Worm (Caenorhabditis elegans) whole organism, late embryonic: ENCODE results near the gene C33E10.10.

ENCODE experiments used
- C08G9.2 ChIP-seq: sonication (generic microtip); optimal IDR thresholded peaks from 2 replicates; lab custom pipeline; 2016; ENCODE audit warnings: mild to moderate bottlenecking, missing genetic modification characterization, moderate library complexity, missing compliant biosample characterization
- C38D4.7 ChIP-seq: fragments of 200-800 bp; sonication (Bioruptor generic); optimal IDR thresholded peaks from 2 replicates; lab custom pipeline; 2018; ENCODE audit warnings: mild to moderate bottlenecking, missing genetic modification characterization, moderate library complexity, missing compliant biosample characterization
- F13H6.1 ChIP-seq: sonication (generic microtip); optimal IDR thresholded peaks from 2 replicates; lab custom pipeline; 2016; ENCODE audit warnings: missing genetic modification characterization, missing compliant biosample characterization
- K09A11.1 ChIP-seq: sonication (generic microtip); optimal IDR thresholded peaks from 2 replicates; lab custom pipeline; 2017; ENCODE audit warnings: antibody characterized with exemption, mild to moderate bottlenecking, missing genetic modification characterization, missing compliant biosample characterization; ENCODE audit not compliant: insufficient read depth
- T23F11.4 ChIP-seq: fragments of 200-800 bp; sonication (Bioruptor generic); optimal IDR thresholded peaks from 2 replicates; lab custom pipeline; 2018; ENCODE audit warnings: mild to moderate bottlenecking, missing genetic modification characterization, missing compliant biosample characterization
- ahr-1 ChIP-seq: sonication (generic microtip); optimal IDR thresholded peaks from 2 replicates; lab custom pipeline; 2016; ENCODE audit warnings: missing genetic modification characterization, missing compliant biosample characterization
- ceh-14 ChIP-seq: sonication (generic microtip); optimal IDR thresholded peaks from 2 replicates; lab custom pipeline; 2016; ENCODE audit warnings: missing genotype, missing genetic modification characterization, missing compliant biosample characterization
- ceh-19 ChIP-seq: fragments of 200-800 bp; sonication (Bioruptor generic); optimal IDR thresholded peaks from 2 replicates; lab custom pipeline; 2018; ENCODE audit warnings: mild to moderate bottlenecking, missing genetic modification characterization, missing compliant biosample characterization
- ceh-22 ChIP-seq: sonication (generic microtip); optimal IDR thresholded peaks from 2 replicates; lab custom pipeline; 2017; ENCODE audit warnings: missing biosample characterization, missing genetic modification characterization
- ceh-24 ChIP-seq: sonication (generic microtip); optimal IDR thresholded peaks from 2 replicates; lab custom pipeline; 2016; ENCODE audit warnings: mild to moderate bottlenecking, missing genetic modification characterization, missing compliant biosample characterization
- ceh-30 ChIP-seq: fragments of 150-350 bp; optimal IDR thresholded peaks from 2 replicates; lab custom pipeline; 2014; ENCODE audit warnings: missing biosample characterization, missing genetic modification characterization
- ceh-31 ChIP-seq: sonication (generic microtip); optimal IDR thresholded peaks from 2 replicates; lab custom pipeline; 2016; ENCODE audit warnings: missing genetic modification characterization, missing compliant biosample characterization
- ceh-34 ChIP-seq: sonication (generic microtip); optimal IDR thresholded peaks from 2 replicates; lab custom pipeline; 2016; ENCODE audit warnings: mild to moderate bottlenecking, missing genetic modification characterization, missing compliant biosample characterization
- ceh-48 ChIP-seq: sonication (generic microtip); optimal IDR thresholded peaks from 2 replicates; lab custom pipeline; 2016; ENCODE audit warnings: missing genetic modification characterization, inconsistent platforms, missing compliant biosample characterization
- ceh-6 ChIP-seq: fragments of 200-800 bp; sonication (Bioruptor generic); optimal IDR thresholded peaks from 2 replicates; lab custom pipeline; 2018; ENCODE audit warnings: mild to moderate bottlenecking, missing genetic modification characterization, missing compliant biosample characterization
- che-1 ChIP-seq: sonication (generic microtip); optimal IDR thresholded peaks from 2 replicates; lab custom pipeline; 2016; ENCODE audit warnings: mild to moderate bottlenecking, missing genetic modification characterization, missing compliant biosample characterization
- dmd-4 ChIP-seq: sonication (generic microtip); optimal IDR thresholded peaks from 2 replicates; lab custom pipeline; 2016; ENCODE audit warnings: borderline replicate concordance, missing genetic modification characterization, missing compliant biosample characterization
- dve-1 ChIP-seq: sonication (generic microtip); optimal IDR thresholded peaks from 2 replicates; lab custom pipeline; 2017; ENCODE audit warnings: antibody characterized with exemption, mild to moderate bottlenecking, missing genetic modification characterization, missing compliant biosample characterization
- elt-2 ChIP-seq: sonication (generic microtip); optimal IDR thresholded peaks from 2 replicates; lab custom pipeline; 2016; ENCODE audit warnings: missing genetic modification reagents, missing genetic modification characterization, missing compliant biosample characterization
- ets-4 ChIP-seq: sonication (generic microtip); optimal IDR thresholded peaks from 2 replicates; lab custom pipeline; 2016; ENCODE audit warnings: missing genetic modification characterization, missing compliant biosample characterization
- eyg-1 ChIP-seq: sonication (generic microtip); optimal IDR thresholded peaks from 2 replicates; lab custom pipeline; 2016; ENCODE audit warnings: missing genotype, missing genetic modification characterization, missing compliant biosample characterization
- fkh-6 ChIP-seq: sonication (generic microtip); optimal IDR thresholded peaks from 2 replicates; lab custom pipeline; 2016; ENCODE audit warnings: missing genetic modification characterization, missing compliant biosample characterization
- hlh-30 ChIP-seq: sonication (generic microtip); optimal IDR thresholded peaks from 2 replicates; lab custom pipeline; 2017; ENCODE audit warnings: antibody characterized with exemption, missing genetic modification characterization, missing compliant biosample characterization; ENCODE audit not compliant: insufficient read depth
- hlh-8 ChIP-seq: sonication (generic microtip); optimal IDR thresholded peaks from 2 replicates; lab custom pipeline; 2016; ENCODE audit warnings: missing genotype, missing genetic modification characterization, missing compliant biosample characterization
- lim-6 ChIP-seq: sonication (generic microtip); optimal IDR thresholded peaks from 2 replicates; lab custom pipeline; 2016; ENCODE audit warnings: missing genetic modification characterization, missing compliant biosample characterization
- lin-11 ChIP-seq: fragments of 200-800 bp; sonication (Bioruptor generic); optimal IDR thresholded peaks from 2 replicates; lab custom pipeline; 2018; ENCODE audit warnings: mild to moderate bottlenecking, missing genetic modification characterization, missing compliant biosample characterization
- mec-3 ChIP-seq: sonication (generic microtip); optimal IDR thresholded peaks from 2 replicates; lab custom pipeline; 2016; ENCODE audit warnings: borderline replicate concordance, missing genetic modification characterization, missing compliant biosample characterization
- nfya-1 ChIP-seq: sonication (generic microtip); optimal IDR thresholded peaks from 2 replicates; lab custom pipeline; 2017; ENCODE audit warnings: missing genetic modification characterization, mild to moderate bottlenecking, missing compliant biosample characterization, antibody characterized with exemption, moderate library complexity
- nhr-232 ChIP-seq: sonication (generic microtip); optimal IDR thresholded peaks from 2 replicates; lab custom pipeline; 2016; ENCODE audit warnings: missing genetic modification characterization, missing compliant biosample characterization
- npax-4 ChIP-seq: sonication (generic microtip); optimal IDR thresholded peaks from 2 replicates; lab custom pipeline; 2016; ENCODE audit warnings: missing genetic modification characterization, missing compliant biosample characterization
- pha-2 ChIP-seq: sonication (generic microtip); optimal IDR thresholded peaks from 2 replicates; lab custom pipeline; 2017; ENCODE audit warnings: mild to moderate bottlenecking, missing genetic modification characterization, missing compliant biosample characterization
- pha-4 ChIP-seq: fragments of 150-350 bp; optimal IDR thresholded peaks from 2 replicates; lab custom pipeline; 2018; ENCODE audit warnings: missing biosample characterization, missing genetic modification reagents, missing genetic modification characterization
- pqm-1 ChIP-seq: sonication (generic microtip); optimal IDR thresholded peaks from 2 replicates; lab custom pipeline; 2016; ENCODE audit warnings: missing genetic modification characterization, missing compliant biosample characterization
- pros-1 ChIP-seq: fragments of 150-350 bp; optimal IDR thresholded peaks from 2 replicates; lab custom pipeline; 2014; ENCODE audit warnings: missing biosample characterization, missing genetic modification reagents, missing genetic modification characterization
- rnt-1 ChIP-seq: sonication (generic microtip); optimal IDR thresholded peaks from 2 replicates; lab custom pipeline; 2016; ENCODE audit warnings: missing genetic modification characterization, missing compliant biosample characterization
- sdc-2 ChIP-seq: sonication (generic microtip); optimal IDR thresholded peaks from 2 replicates; lab custom pipeline; 2016; ENCODE audit warnings: missing genotype, missing genetic modification characterization, missing compliant biosample characterization
- sox-2 ChIP-seq: fragments of 200-800 bp; sonication (Bioruptor generic); IDR thresholded peaks from 2 replicates; pipeline ENCODE4 v1.3.6; 2022; ENCODE audit warnings: missing genetic modification reagents, missing genetic modification characterization, missing compliant biosample characterization
- sox-4 ChIP-seq: sonication (generic microtip); optimal IDR thresholded peaks from 2 replicates; lab custom pipeline; 2017; ENCODE audit warnings: mild to moderate bottlenecking, missing genetic modification characterization, inconsistent platforms, missing compliant biosample characterization
- tbx-2 ChIP-seq: sonication (generic microtip); optimal IDR thresholded peaks from 2 replicates; lab custom pipeline; 2016; ENCODE audit warnings: missing genetic modification characterization, missing compliant biosample characterization
- tbx-7 ChIP-seq: sonication (generic microtip); optimal IDR thresholded peaks from 2 replicates; lab custom pipeline; 2016; ENCODE audit warnings: missing genotype, missing genetic modification characterization, missing compliant biosample characterization
- ttx-3 ChIP-seq: sonication (generic microtip); optimal IDR thresholded peaks from 2 replicates; lab custom pipeline; 2016; ENCODE audit warnings: missing genetic modification reagents, missing genetic modification characterization, missing compliant biosample characterization
- unc-3 ChIP-seq, 2 experiments: fragments of 200-800 bp in 1 of 2; sonication (Bioruptor generic) in 1 of 2; sonication (generic microtip) in 1 of 2; conservative IDR thresholded peaks in 1 of 2; optimal IDR thresholded peaks in 1 of 2; 2 replicates each; pipeline versions ENCODE4 v1.3.6 to Lab custom; 2016 to 2022; ENCODE audit warnings: missing compliant biosample characterization in 2 of 2, missing genetic modification characterization in 2 of 2, missing genetic modification reagents in 1 of 2
- unc-42 ChIP-seq: sonication (generic microtip); optimal IDR thresholded peaks from 2 replicates; lab custom pipeline; 2016; ENCODE audit warnings: missing genotype, missing genetic modification characterization, missing compliant biosample characterization
- unc-86 ChIP-seq: sonication (generic microtip); optimal IDR thresholded peaks from 2 replicates; lab custom pipeline; 2016; ENCODE audit warnings: missing genetic modification characterization, missing compliant biosample characterization
- zip-5 ChIP-seq: sonication (generic microtip); optimal IDR thresholded peaks from 2 replicates; lab custom pipeline; 2016; ENCODE audit warnings: missing genetic modification characterization, missing compliant biosample characterization

The C33E10.10 gene

DNA sequence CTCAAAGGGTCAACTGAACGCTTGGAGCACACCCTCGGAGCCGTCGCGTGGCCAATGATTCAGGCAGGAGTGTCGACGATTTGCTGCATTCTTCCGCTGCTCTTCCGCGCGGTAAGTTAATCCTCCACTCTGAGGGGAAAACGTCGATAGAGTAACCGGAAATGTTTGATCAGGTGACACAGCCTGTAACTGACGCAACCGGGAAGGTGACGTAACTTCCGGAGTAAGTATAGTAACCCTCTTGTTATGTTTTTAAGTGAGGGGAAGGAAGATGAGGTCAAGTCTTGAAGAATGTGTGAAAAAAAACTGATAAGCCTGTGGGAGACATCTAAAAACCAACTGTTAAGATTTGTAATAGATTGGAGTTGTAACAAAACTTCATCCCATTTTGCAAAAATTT is 23.2 kb upstream of the C33E10.10 start:
- TF ChIP-seq pha-2 (no peak), C38D4.7 (GFP tag; lab: Kevin White, UChicago) (no peak), ceh-22 (tag; lab: Kevin White, UChicago) (no peak), hlh-30 (no peak), elt-2 (tag; lab: Kevin White, UChicago) (no peak), ceh-34 (no peak), ceh-24 (tag; lab: Kevin White, UChicago) (no peak), lim-6 (no peak), ttx-3 (tag; lab: Kevin White, UChicago) (no peak), unc-86 (no peak)

DNA sequence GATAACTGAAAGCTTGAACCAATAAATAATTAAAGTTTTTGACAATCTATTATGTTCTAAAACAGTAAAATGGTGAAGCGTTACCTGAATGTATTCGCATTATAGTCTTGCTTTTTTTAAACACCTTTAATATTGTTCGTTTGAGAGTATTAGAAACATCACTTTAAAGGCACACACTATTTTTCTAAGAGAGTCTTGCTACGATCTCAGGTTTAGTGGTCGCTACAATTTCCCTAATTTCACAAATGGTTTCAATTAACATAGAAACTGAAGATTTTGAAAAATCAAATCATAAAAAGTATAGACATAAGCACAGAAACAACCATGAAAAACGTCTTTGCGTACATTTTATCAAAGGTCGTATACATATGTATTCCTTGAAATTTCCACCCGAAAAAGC is 18.8 kb upstream of the C33E10.10 start:
- TF ChIP-seq sox-2, result no peak
- TF ChIP-seq che-1, result no peak
- no peak for TF ChIP-seq pqm-1
- TF ChIP-seq eyg-1 (tag; lab: Kevin White, UChicago), result no peak
- TF ChIP-seq ahr-1 (tag; lab: Kevin White, UChicago), result no peak
- no peak for TF ChIP-seq nhr-232 (tag; lab: Kevin White, UChicago)
- TF ChIP-seq sox-4 (tag; lab: Kevin White, UChicago), result no peak
- no peak for TF ChIP-seq pha-2
- TF ChIP-seq sdc-2, result no peak
- TF ChIP-seq ceh-19, result no peak
- no peak for TF ChIP-seq ceh-31 (tag; lab: Kevin White, UChicago)
- TF ChIP-seq K09A11.1 (tag; lab: Kevin White, UChicago), result no peak
- no peak for TF ChIP-seq unc-3 (GFP tag; conservative IDR thresholded peaks at IDR 0.05; lab: Robert Waterston, UW)
- no peak for TF ChIP-seq unc-3 (tag; optimal IDR thresholded peaks at IDR 0.05; lab: Kevin White, UChicago)
- TF ChIP-seq zip-5 (tag; lab: Kevin White, UChicago), result no peak
- no peak for TF ChIP-seq dmd-4
- TF ChIP-seq, all 69 proteins: peak for 0

DNA sequence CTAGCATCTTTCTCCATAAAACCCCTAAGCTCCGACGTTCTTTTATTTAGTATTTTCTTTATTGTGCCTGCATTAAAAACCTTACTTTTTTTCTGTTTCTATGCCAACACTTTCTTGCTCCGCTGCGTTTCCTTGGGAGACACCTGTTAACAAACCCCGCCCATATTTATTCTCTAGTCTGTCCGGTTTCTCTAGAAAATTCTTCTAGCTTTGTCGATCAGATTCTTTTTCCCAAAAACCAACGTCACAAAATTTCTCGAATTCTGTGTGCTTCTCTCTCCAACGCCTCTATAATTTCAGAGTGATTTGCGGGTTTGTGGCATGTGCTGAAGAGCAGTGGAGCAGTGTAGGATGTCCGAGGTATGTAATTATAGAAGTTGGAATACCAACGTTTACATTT is 16.5 kb upstream of the C33E10.10 start, which contains the start of gene ptr-5:
TSS of gene ptr-5 (plus strand) at position 301 of the 400 bp plus-strand sequence.
- no peak for TF ChIP-seq hlh-30
- no peak for TF ChIP-seq npax-4 (tag; lab: Kevin White, UChicago)
- no peak for TF ChIP-seq ets-4 (tag; lab: Kevin White, UChicago)
- TF ChIP-seq ceh-14 (tag; lab: Kevin White, UChicago), result no peak
- no peak for TF ChIP-seq sox-4 (tag; lab: Kevin White, UChicago)
- no peak for TF ChIP-seq ceh-30 (tag; lab: Kevin White, UChicago)
- TF ChIP-seq pha-4, result no peak
- TF ChIP-seq T23F11.4, result no peak
- no peak for TF ChIP-seq C08G9.2 (tag; lab: Kevin White, UChicago)
- no peak for TF ChIP-seq mec-3
- TF ChIP-seq nfya-1, result no peak
- no peak for TF ChIP-seq ttx-3 (tag; lab: Kevin White, UChicago)

ce11 chrX:17314948-17315347 is 13.1 kb upstream of the C33E10.10 start:
- TF ChIP-seq hlh-8 (tag; lab: Kevin White, UChicago) (peak; percentile 13), ceh-31 (tag; lab: Kevin White, UChicago) (peak; percentile 82), che-1 (peak; percentile 11), ceh-14 (tag; lab: Kevin White, UChicago) (peak; percentile 36), mec-3 (peak; percentile 71), tbx-7 (tag; lab: Kevin White, UChicago) (no peak), eyg-1 (tag; lab: Kevin White, UChicago) (no peak), C38D4.7 (GFP tag; lab: Kevin White, UChicago) (no peak), C08G9.2 (tag; lab: Kevin White, UChicago) (peak; percentile 62), F13H6.1 (tag; lab: Kevin White, UChicago) (peak; percentile 19), ahr-1 (tag; lab: Kevin White, UChicago) (peak; percentile 8), ceh-48 (tag; lab: Kevin White, UChicago) (peak; percentile 17), pqm-1 (no peak), dve-1 (tag; lab: Kevin White, UChicago) (no peak), dmd-4 (no peak), ceh-6 (GFP tag; lab: Kevin White, UChicago) (no peak), K09A11.1 (tag; lab: Kevin White, UChicago) (no peak), rnt-1 (tag; lab: Kevin White, UChicago) (peak; percentile 8), fkh-6 (peak; percentile 15), tbx-2 (tag; lab: Kevin White, UChicago) (peak; percentile 50), sdc-2 (peak; percentile 68), pros-1 (tag; lab: Kevin White, UChicago) (peak; percentile 63), sox-4 (tag; lab: Kevin White, UChicago) (peak; percentile 5), unc-42 (tag; lab: Kevin White, UChicago) (peak; percentile 88), lin-11 (tag; lab: Kevin White, UChicago) (no peak), ceh-19 (peak; percentile 56), unc-86 (peak; percentile 17), ceh-24 (tag; lab: Kevin White, UChicago) (no peak)
